Worm (Caenorhabditis elegans): ENCODE data around the gene K09C8.8.

The K09C8.8 gene

DNA sequence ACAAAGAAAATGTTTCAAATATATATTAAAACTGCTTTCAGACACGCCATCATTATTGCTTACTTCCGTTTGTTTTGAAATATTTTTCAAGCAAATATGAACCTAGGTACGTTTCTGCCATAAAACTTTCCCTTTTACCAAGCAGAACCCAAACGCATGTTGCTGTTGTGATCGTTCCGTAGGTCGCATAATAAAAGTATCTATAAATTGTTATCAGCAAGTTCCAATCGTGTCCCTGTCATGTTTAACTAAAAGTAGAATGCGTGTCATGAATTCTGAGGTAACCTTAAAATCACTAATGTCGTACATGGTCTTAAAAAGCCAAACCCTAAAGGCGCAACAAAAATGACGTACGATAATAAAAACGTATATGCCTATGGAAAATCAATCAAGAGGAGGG, 18.8 kb upstream of the K09C8.8 start:
- TF ChIP-seq tbx-37 (GFP tag; conservative IDR thresholded peaks at IDR 0.05) (no peak), hmbx-1 (tag; optimal IDR thresholded peaks at IDR 0.05) (no peak), hmg-4 (GFP tag; optimal IDR thresholded peaks at IDR 0.05) (no peak), ets-7 (tag; optimal IDR thresholded peaks at IDR 0.05) (no peak), tbx-11 (GFP tag; IDR thresholded peaks at IDR 0.05) (no peak), B0310.2 (tag; optimal IDR thresholded peaks at IDR 0.05) (no peak), aly-1 (tag; optimal IDR thresholded peaks at IDR 0.05) (no peak), hnd-1 (tag; optimal IDR thresholded peaks at IDR 0.05) (no peak), ceh-13 (GFP tag; optimal IDR thresholded peaks at IDR 0.05) (no peak)

DNA sequence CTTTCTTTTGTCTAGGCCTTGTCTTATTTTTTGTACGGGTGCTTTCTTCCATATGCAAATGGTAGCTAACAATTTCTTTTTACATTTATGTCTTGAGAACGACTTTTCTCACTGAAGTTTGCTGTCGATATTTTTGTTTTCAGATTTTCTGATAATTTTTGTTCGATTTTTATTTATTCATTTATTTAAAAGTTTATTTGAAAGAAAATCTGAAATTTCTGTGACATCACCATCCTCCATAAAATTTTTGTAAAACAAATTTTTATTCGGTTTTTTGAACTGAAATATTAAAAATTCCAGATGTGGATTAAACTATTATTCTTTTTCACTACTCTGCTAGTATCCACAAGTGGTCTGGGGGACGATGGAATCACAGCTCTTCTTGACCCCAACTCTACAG, 16.9 kb upstream of the K09C8.8 start, which contains the start of gene pbo-4:
TSS of gene pbo-4 (plus strand) at position 301 of the 400 bp plus-strand sequence.
- TF ChIP-seq hmg-4 (GFP tag; optimal IDR thresholded peaks at IDR 0.05): no peak
- TF ChIP-seq F13C5.2 (tag; optimal IDR thresholded peaks at IDR 0.05): no peak
- no peak for TF ChIP-seq pes-1 (GFP tag; IDR thresholded peaks at IDR 0.05)

DNA sequence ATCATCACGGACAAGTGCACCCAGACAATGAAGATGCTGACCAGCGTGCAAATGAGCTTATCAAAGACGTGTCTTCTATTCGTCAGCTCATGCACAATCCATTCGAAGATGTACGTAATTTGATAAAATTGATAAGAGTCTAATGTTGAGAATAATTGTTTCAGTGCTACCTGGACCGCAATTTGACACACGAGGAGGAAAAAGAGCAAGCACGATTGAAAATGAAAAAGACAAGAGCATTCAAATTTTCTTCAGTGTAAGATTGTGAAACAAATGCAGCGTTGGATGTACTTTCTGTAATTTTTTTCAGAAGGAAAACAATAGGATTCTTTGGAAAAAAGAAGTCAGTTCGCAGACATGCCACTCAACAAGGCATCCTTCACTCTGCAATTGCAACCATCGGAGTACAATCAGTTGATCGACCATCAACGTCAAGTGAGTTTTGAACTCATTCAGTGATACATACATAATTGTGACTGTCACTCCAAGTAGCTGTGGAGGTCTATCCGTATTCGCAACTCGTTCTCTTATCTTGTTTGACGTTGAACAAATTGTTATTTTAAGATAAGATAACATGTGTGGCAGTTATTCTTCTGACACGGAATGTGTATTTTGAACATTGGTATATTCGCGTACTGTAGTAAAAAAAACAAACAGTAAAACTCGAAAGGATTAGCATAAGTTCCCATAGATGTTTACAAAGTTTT, 13.6 kb upstream of the K09C8.8 start:
- no peak for TF ChIP-seq hmbx-1 (tag; optimal IDR thresholded peaks at IDR 0.05)
- no peak for TF ChIP-seq ceh-13 (GFP tag; optimal IDR thresholded peaks at IDR 0.05)
- TF ChIP-seq aly-1 (tag; optimal IDR thresholded peaks at IDR 0.05): no peak
- no peak for TF ChIP-seq hnd-1 (tag; optimal IDR thresholded peaks at IDR 0.05)
- TF ChIP-seq pes-1 (GFP tag; IDR thresholded peaks at IDR 0.05): no peak
- no peak for TF ChIP-seq ceh-36 (tag; optimal IDR thresholded peaks at IDR 0.05)
- no peak for TF ChIP-seq scrt-1 (GFP tag; IDR thresholded peaks at IDR 0.05)
- no peak for TF ChIP-seq tbx-11 (GFP tag; IDR thresholded peaks at IDR 0.05)
- no peak for TF ChIP-seq hmg-4 (GFP tag; optimal IDR thresholded peaks at IDR 0.05)

DNA sequence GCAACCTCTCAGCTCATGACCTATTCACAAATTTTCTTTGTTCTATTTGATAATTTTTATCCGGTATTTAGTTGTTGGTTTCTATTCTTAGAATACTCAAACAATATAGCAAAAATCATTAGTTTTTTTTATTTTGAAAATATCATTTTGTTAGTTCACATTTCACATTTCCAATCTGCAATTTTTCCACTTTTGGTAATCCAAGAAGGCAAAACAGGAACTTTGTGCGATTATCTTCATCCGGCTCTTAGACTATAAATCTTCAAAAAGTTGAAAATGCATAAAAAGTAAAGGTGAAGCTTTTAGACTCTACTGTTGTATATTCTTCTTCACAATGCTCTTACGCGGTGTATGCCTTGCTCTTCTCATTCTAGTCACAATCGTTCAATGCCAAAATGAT, 12.3 kb upstream of the K09C8.8 start, which contains the start of gene nlp-19:
TSS of gene nlp-19 (plus strand) at position 301 of the 400 bp plus-strand sequence.
- TF ChIP-seq aly-1 (tag; optimal IDR thresholded peaks at IDR 0.05): no peak
- TF ChIP-seq ceh-36 (tag; optimal IDR thresholded peaks at IDR 0.05): no peak
- no peak for TF ChIP-seq ama-1 (optimal IDR thresholded peaks at IDR 0.05)
- TF ChIP-seq pes-1 (GFP tag; IDR thresholded peaks at IDR 0.05): no peak
- no peak for TF ChIP-seq sea-1 (GFP tag; conservative IDR thresholded peaks at IDR 0.05)
- TF ChIP-seq B0310.2 (tag; optimal IDR thresholded peaks at IDR 0.05): no peak
- TF ChIP-seq ets-7 (tag; optimal IDR thresholded peaks at IDR 0.05): no peak
- no peak for TF ChIP-seq scrt-1 (GFP tag; IDR thresholded peaks at IDR 0.05)
- TF ChIP-seq F13C5.2 (tag; optimal IDR thresholded peaks at IDR 0.05): no peak
- TF ChIP-seq tbx-37 (GFP tag; conservative IDR thresholded peaks at IDR 0.05): no peak
- TF ChIP-seq flt-1 (GFP tag; IDR thresholded peaks at IDR 0.05): no peak
- TF ChIP-seq ceh-13 (GFP tag; optimal IDR thresholded peaks at IDR 0.05): no peak

DNA sequence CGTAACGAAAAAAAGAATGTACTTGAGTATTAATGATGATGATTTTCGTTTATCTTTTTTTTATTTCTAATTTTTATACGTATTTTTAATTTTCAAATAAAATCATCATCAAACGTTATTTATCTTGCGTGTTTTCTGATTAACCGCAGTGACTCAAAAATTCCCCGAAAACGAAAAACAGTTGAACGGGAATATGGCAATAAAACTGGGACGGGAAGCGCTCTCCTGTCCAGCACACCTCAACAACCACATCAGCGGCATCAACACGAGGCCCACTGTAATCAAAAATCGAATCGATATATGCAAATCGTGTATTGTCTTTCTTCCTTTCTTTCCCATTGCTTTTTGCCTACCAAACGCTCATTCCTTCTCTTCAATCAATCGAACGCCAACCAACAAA, 11.6 kb upstream of the K09C8.8 start, which contains the start of gene K09C8.2:
TSS of gene K09C8.2 (plus strand) at position 301 of the 400 bp plus-strand sequence.
- TF ChIP-seq pes-1 (GFP tag; IDR thresholded peaks at IDR 0.05): no peak

DNA sequence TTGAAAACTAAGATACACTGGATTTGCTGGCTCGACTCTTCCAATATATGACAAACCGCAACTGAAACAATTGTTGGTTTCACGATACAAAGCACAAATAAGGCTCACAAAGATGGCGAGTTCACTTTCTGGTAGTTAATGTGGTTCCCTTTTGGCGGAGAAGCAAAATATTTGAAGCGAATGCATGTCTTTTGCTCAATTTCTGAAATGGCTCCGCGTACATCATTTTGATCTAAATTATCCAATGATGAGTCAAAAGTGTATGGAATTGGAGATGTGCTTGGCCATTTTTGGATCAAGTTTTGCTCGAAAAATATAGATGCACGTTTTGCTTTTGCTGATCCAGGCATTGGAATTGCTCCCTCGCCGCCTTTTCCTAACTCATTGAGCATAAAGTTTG, 9.0 kb upstream of the K09C8.8 start:
- TF ChIP-seq ama-1 (optimal IDR thresholded peaks at IDR 0.05) (no peak), tbx-37 (GFP tag; conservative IDR thresholded peaks at IDR 0.05) (no peak), ceh-36 (tag; optimal IDR thresholded peaks at IDR 0.05) (no peak), hmg-4 (GFP tag; optimal IDR thresholded peaks at IDR 0.05) (no peak), ets-7 (tag; optimal IDR thresholded peaks at IDR 0.05) (no peak), flt-1 (GFP tag; IDR thresholded peaks at IDR 0.05) (no peak), pes-1 (GFP tag; IDR thresholded peaks at IDR 0.05) (no peak), tra-4 (tag; optimal IDR thresholded peaks at IDR 0.05) (no peak), hnd-1 (tag; optimal IDR thresholded peaks at IDR 0.05) (no peak), ceh-13 (GFP tag; optimal IDR thresholded peaks at IDR 0.05) (no peak), sea-1 (GFP tag; conservative IDR thresholded peaks at IDR 0.05) (no peak), scrt-1 (GFP tag; IDR thresholded peaks at IDR 0.05) (no peak), B0310.2 (tag; optimal IDR thresholded peaks at IDR 0.05) (no peak), tbx-11 (GFP tag; IDR thresholded peaks at IDR 0.05) (no peak), hmbx-1 (tag; optimal IDR thresholded peaks at IDR 0.05) (no peak), F13C5.2 (tag; optimal IDR thresholded peaks at IDR 0.05) (no peak), aly-1 (tag; optimal IDR thresholded peaks at IDR 0.05) (no peak)

DNA sequence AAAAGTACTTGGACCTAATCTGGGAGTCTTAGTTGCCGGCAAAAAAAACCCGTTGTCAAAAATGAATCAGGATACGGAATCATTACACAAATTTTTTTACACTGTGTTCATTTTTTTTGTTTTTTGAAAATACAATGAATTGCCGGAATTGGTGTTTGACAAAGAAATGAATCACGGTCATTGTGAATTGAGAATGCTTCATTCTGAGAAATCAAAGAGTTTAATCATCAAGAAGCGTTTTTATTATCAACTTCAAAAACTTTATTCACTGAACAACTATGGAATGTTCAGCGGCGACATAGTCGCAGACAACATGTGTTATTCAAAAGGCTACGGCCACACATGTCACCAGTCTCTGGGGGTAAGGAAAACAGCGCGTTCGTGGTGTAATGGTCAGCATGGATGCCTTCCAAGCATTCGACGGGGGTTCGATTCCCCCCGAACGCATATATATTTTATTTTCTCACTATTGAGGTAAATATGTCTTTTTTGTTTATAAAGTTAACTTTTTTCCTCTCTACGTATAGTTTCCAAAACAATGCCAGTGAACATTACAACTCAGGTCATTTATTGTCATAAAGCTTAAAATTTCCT, 7.2 kb upstream of the K09C8.8 start, which contains the start of gene nas-10:
TSS of gene nas-10 (minus strand) at position 51 of the 594 bp plus-strand sequence.
- peak; percentile 92 for TF ChIP-seq tbx-37 (GFP tag; conservative IDR thresholded peaks at IDR 0.05)
- no peak for TF ChIP-seq pes-1 (GFP tag; IDR thresholded peaks at IDR 0.05)
- TF ChIP-seq hmbx-1 (tag; optimal IDR thresholded peaks at IDR 0.05): peak; percentile 45
- TF ChIP-seq flt-1 (GFP tag; IDR thresholded peaks at IDR 0.05): peak; percentile 89; the same call in 1 of the 2 replicates
- TF ChIP-seq ceh-36 (tag; optimal IDR thresholded peaks at IDR 0.05): peak; percentile 81
- TF ChIP-seq sea-1 (GFP tag; conservative IDR thresholded peaks at IDR 0.05): peak; percentile 87
- TF ChIP-seq tbx-11 (GFP tag; IDR thresholded peaks at IDR 0.05): peak; percentile 87
- peak; percentile 88 for TF ChIP-seq hmg-4 (GFP tag; optimal IDR thresholded peaks at IDR 0.05)
- TF ChIP-seq ama-1 (optimal IDR thresholded peaks at IDR 0.05): no peak
- TF ChIP-seq B0310.2 (tag; optimal IDR thresholded peaks at IDR 0.05): peak; percentile 76
- peak; percentile 79 for TF ChIP-seq ets-7 (tag; optimal IDR thresholded peaks at IDR 0.05)
- TF ChIP-seq scrt-1 (GFP tag; IDR thresholded peaks at IDR 0.05): peak; percentile 91
- TF ChIP-seq tra-4 (tag; optimal IDR thresholded peaks at IDR 0.05): peak; percentile 16
- peak; percentile 89 for TF ChIP-seq F13C5.2 (tag; optimal IDR thresholded peaks at IDR 0.05)
- peak; percentile 78 for TF ChIP-seq aly-1 (tag; optimal IDR thresholded peaks at IDR 0.05)
- peak; percentile 71 for TF ChIP-seq hnd-1 (tag; optimal IDR thresholded peaks at IDR 0.05)
- TF ChIP-seq ceh-13 (GFP tag; optimal IDR thresholded peaks at IDR 0.05): peak; percentile 79

Measured in whole organism, early embryonic.